Fruit fly (Drosophila melanogaster): ENCODE results near the gene GstZ2.

GstZ2 gene

DNA sequence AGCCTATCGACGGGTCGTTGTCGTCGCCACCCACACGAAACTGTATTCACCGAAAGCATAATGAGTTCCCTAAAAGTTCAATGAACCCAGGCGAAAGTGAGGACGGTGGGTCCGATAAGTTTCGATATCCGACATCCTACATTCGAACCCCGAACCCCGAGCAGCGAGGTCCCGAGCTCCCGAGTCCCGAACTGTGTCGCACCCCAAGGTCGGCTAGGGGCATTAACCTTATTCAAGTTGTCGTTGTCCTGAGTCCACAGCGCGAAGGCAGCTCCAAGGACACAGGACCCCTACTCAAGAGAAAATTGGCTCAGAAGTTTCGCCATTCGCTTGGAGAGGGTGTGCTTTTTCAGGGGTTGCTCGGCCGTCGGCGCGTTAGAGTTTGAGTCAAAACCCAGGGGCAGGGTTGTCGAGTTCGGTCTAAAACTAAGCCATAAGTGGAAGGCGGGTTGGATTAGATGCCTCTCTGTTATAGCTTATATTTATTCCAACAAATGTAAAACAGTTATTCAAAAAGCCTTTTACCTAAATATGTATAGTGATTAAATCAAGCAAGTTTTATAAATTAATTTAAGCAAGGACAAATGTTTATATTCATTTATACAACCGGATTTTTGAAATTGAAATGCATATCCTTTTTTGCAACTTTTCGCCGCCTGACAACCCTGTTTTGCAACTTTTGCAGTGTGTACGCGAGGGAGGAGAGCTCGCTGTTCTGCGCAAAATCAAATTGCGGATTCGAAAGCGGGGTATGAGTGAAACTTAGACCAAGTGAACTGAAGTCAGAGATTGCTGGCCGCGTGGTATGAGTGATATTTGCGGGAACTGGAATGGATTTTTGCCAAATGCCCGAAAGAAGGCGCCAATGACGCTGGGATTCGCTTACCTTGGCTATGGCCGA is 817 bp downstream of the GstZ2 start (continued):
- TF ChIP-seq rib (GFP tag; IDR thresholded peaks at IDR 0.05) (no peak), Sox102F (GFP tag; optimal IDR thresholded peaks at IDR 0.05) (peak; percentile 55), insv (GFP tag; optimal IDR thresholded peaks at IDR 0.05) (peak in 1 of 2 experiments; percentile 53), CG14710 (tag; optimal IDR thresholded peaks at IDR 0.05) (peak; percentile 27), jumu (GFP tag; optimal IDR thresholded peaks at IDR 0.05) (peak; percentile 46), hkb (optimal IDR thresholded peaks at IDR 0.05) (no peak), hkb (GFP tag; IDR thresholded peaks at IDR 0.05) (peak; percentile 77), Antp (GFP tag; optimal IDR thresholded peaks at IDR 0.05) (peak; percentile 51), klu (GFP tag; IDR thresholded peaks at IDR 0.05) (0 out of 2 replicates have a peak, but pooled peaks have one; percentile 19), CG11723 (GFP tag; optimal IDR thresholded peaks at IDR 0.05) (peak; percentile 49), CG7372 (GFP tag; IDR thresholded peaks at IDR 0.05) (peak; percentile 40; the same call in 1 of the 2 replicates), CG14050 (GFP tag; IDR thresholded peaks at IDR 0.05) (no peak; the same call in 2 of the 3 replicates), tap (tag; optimal IDR thresholded peaks at IDR 0.05) (peak; percentile 71), zf30C (GFP tag; optimal IDR thresholded peaks at IDR 0.05) (no peak), CG7271 (tag; optimal IDR thresholded peaks at IDR 0.05) (no peak), row (GFP tag; IDR thresholded peaks at IDR 0.05) (peak; percentile 82), Dref (GFP tag; IDR thresholded peaks at IDR 0.05) (no peak), tin (GFP tag; optimal IDR thresholded peaks at IDR 0.05) (peak; percentile 61), CG4617 (GFP tag; optimal IDR thresholded peaks at IDR 0.05; ENCODE audit: borderline replicate concordance) (no peak), Fer3 (tag; optimal IDR thresholded peaks at IDR 0.05) (peak; percentile 74), sd (tag; optimal IDR thresholded peaks at IDR 0.05) (no peak), CG4424 (GFP tag; optimal IDR thresholded peaks at IDR 0.05) (peak; percentile 31), CG5245 (GFP tag; optimal IDR thresholded peaks at IDR 0.05) (no peak), CG6765 (GFP tag; optimal IDR thresholded peaks at IDR 0.05) (peak; percentile 71), zfh1 (GFP tag; IDR thresholded peaks at IDR 0.05) (no peak), Atf6 (GFP tag; IDR thresholded peaks at IDR 0.05) (peak; percentile 78), CG4282 (GFP tag; optimal IDR thresholded peaks at IDR 0.05) (no peak), Hmr (GFP tag; optimal IDR thresholded peaks at IDR 0.05) (peak; percentile 90), CG13123 (GFP tag; optimal IDR thresholded peaks at IDR 0.05) (no peak), CTCF (GFP tag; optimal IDR thresholded peaks at IDR 0.05) (peak; percentile 0), gt (GFP tag; IDR thresholded peaks at IDR 0.05) (no peak), sug (tag; optimal IDR thresholded peaks at IDR 0.05) (peak; percentile 87), cato (GFP tag; optimal IDR thresholded peaks at IDR 0.05; ENCODE audit: borderline replicate concordance) (no peak), lmd (GFP tag; IDR thresholded peaks at IDR 0.05) (peak; percentile 74), CG8765 (GFP tag; IDR thresholded peaks at IDR 0.05) (no peak), Pdp1 (GFP tag; optimal IDR thresholded peaks at IDR 0.05) (peak in 1 of 2 experiments; percentile 40), CG7839 (tag; optimal IDR thresholded peaks at IDR 0.05) (peak; percentile 81), CG17361 (GFP tag; IDR thresholded peaks at IDR 0.05) (peak; percentile 70), Nf-YB (GFP tag; optimal IDR thresholded peaks at IDR 0.05) (peak; percentile 40), Lim3 (GFP tag; IDR thresholded peaks at IDR 0.05) (no peak), CG16813 (GFP tag; IDR thresholded peaks at IDR 0.05; ENCODE audit: partially characterized antibody) (no peak), crol (GFP tag; IDR thresholded peaks at IDR 0.05) (no peak), CG17359 (tag; optimal IDR thresholded peaks at IDR 0.05) (peak; percentile 61), Six4 (GFP tag; optimal IDR thresholded peaks at IDR 0.05) (no peak), CG7928 (GFP tag; optimal IDR thresholded peaks at IDR 0.05) (no peak), CG34376 (GFP tag; optimal IDR thresholded peaks at IDR 0.05) (peak; percentile 94), sim (GFP tag; IDR thresholded peaks at IDR 0.05) (no peak), CG18476 (GFP tag; optimal IDR thresholded peaks at IDR 0.05) (peak; percentile 44), CG15601 (tag; optimal IDR thresholded peaks at IDR 0.05) (peak; percentile 53), HLHmδ (GFP tag; optimal IDR thresholded peaks at IDR 0.05) (no peak)
